Fruit fly (Drosophila melanogaster) whole organism, adult: ENCODE measurements around the gene Hel25E.

Experiments used
- CG11617 ChIP-seq: fragments of 200-800 bp; sonication (Bioruptor generic); optimal IDR thresholded peaks from 2 replicates; lab custom pipeline; 2017; ENCODE audit warnings: mild to moderate bottlenecking, missing biosample characterization, missing genetic modification reagents, missing genetic modification characterization
- CG12768 ChIP-seq: fragments of 200-800 bp; sonication (Bioruptor generic); optimal IDR thresholded peaks from 2 replicates; lab custom pipeline; 2017; ENCODE audit warnings: missing biosample characterization, missing genetic modification characterization, mild to moderate bottlenecking, moderate library complexity, missing genetic modification reagents
- CG14711 ChIP-seq: fragments of 200-800 bp; sonication (Bioruptor generic); optimal IDR thresholded peaks from 2 replicates; lab custom pipeline; 2018; ENCODE audit warnings: missing biosample characterization, mild to moderate bottlenecking, missing genetic modification characterization, moderate library complexity
- CG1620 ChIP-seq: fragments of 200-800 bp; sonication (Bioruptor generic); optimal IDR thresholded peaks from 2 replicates; lab custom pipeline; 2016; ENCODE audit warnings: missing biosample characterization, missing genetic modification characterization
- CG33017 ChIP-seq: fragments of 200-800 bp; sonication (Bioruptor generic); optimal IDR thresholded peaks from 2 replicates; lab custom pipeline; 2018; ENCODE audit warnings: missing biosample characterization, mild to moderate bottlenecking, missing genetic modification characterization, moderate library complexity
- CG5204 ChIP-seq: fragments of 200-800 bp; sonication (Bioruptor generic); optimal IDR thresholded peaks from 2 replicates; lab custom pipeline; 2016; ENCODE audit warnings: missing biosample characterization, missing genetic modification characterization
- CG7045 ChIP-seq: fragments of 200-800 bp; sonication (Bioruptor generic); optimal IDR thresholded peaks from 2 replicates; lab custom pipeline; 2017; ENCODE audit warnings: missing biosample characterization, mild to moderate bottlenecking, missing genetic modification characterization
- CG7101 ChIP-seq: fragments of 200-800 bp; sonication (Bioruptor generic); optimal IDR thresholded peaks from 2 replicates; lab custom pipeline; 2018; ENCODE audit warnings: missing biosample characterization, mild to moderate bottlenecking, missing genetic modification characterization, moderate library complexity
- Clk ChIP-seq: fragments of 200-800 bp; sonication (Bioruptor generic); optimal IDR thresholded peaks from 2 replicates; lab custom pipeline; 2017; ENCODE audit warnings: missing biosample characterization, missing genetic modification characterization
- Crg-1 ChIP-seq: fragments of 200-800 bp; sonication (Bioruptor generic); optimal IDR thresholded peaks from 2 replicates; lab custom pipeline; 2016; ENCODE audit warnings: missing biosample characterization, missing genetic modification characterization
- Hr96 ChIP-seq: fragments of 200-800 bp; sonication (Bioruptor generic); optimal IDR thresholded peaks from 2 replicates; lab custom pipeline; 2016; ENCODE audit warnings: missing biosample characterization, missing genetic modification characterization
- Mnt ChIP-seq: fragments of 200-800 bp; sonication (Bioruptor generic); optimal IDR thresholded peaks from 2 replicates; lab custom pipeline; 2016; ENCODE audit warnings: missing biosample characterization, mild to moderate bottlenecking, missing genetic modification characterization
- bab1 ChIP-seq: fragments of 200-800 bp; sonication (Bioruptor generic); optimal IDR thresholded peaks from 3 replicates; lab custom pipeline; 2019; ENCODE audit warnings: missing biosample characterization, mild to moderate bottlenecking, missing genetic modification characterization, moderate library complexity
- cic ChIP-seq: fragments of 200-800 bp; sonication (Bioruptor generic); optimal IDR thresholded peaks from 2 replicates; lab custom pipeline; 2017; ENCODE audit warnings: missing biosample characterization, mild to moderate bottlenecking, missing genetic modification characterization, moderate library complexity
- cnc ChIP-seq, 2 experiments: fragments of >200 bp; optimal IDR thresholded peaks; 2 replicates each; lab custom pipeline; 2017
- kay ChIP-seq: fragments of 200-800 bp; sonication (Bioruptor generic); peaks from one replicate; lab custom pipeline; 2016; ENCODE audit warnings: missing biosample characterization, missing genetic modification characterization, borderline replicate concordance
- ovo ChIP-seq: fragments of 200-800 bp; sonication (Bioruptor generic); optimal IDR thresholded peaks from 2 replicates; lab custom pipeline; 2016; ENCODE audit warnings: missing biosample characterization, missing genetic modification characterization
- pad ChIP-seq: fragments of 200-800 bp; sonication (Bioruptor generic); optimal IDR thresholded peaks from 3 replicates; lab custom pipeline; 2017; ENCODE audit warnings: missing biosample characterization, missing genetic modification characterization, mild to moderate bottlenecking, moderate library complexity, missing genetic modification reagents
- tj ChIP-seq: fragments of 200-800 bp; sonication (Bioruptor generic); optimal IDR thresholded peaks from 3 replicates; lab custom pipeline; 2017; ENCODE audit warnings: missing biosample characterization, mild to moderate bottlenecking, missing genetic modification characterization, moderate library complexity
- toe ChIP-seq: fragments of 200-800 bp; sonication (Bioruptor generic); optimal IDR thresholded peaks from 2 replicates; lab custom pipeline; 2016; ENCODE audit warnings: missing biosample characterization, missing genetic modification characterization

Hel25E gene

DNA sequence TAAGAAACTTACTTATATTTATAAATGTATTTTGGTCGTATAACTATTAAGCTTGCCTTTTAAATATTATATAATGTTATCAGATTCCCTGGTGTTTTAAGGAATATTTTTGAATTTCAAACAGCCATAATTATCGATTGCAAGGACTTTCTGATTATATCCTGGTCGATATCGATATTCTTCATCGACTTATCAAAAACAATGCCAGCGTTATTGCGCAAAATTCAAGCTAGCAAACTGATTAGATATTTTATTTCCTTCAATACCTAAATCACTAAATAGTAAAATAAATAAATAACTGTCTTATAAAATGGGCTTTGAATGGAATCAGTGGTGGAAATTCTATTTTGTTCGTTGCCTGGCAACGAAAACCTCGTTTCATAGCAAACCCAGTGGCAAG, 24.7 kb downstream of the Hel25E start, which contains the start of gene CG14020:
Gene CG14020 (plus strand): TSS at position 345 of the 400 bp plus-strand sequence.
- TF ChIP-seq Clk (no peak), ovo (no peak), CG11617 (GFP tag; lab: Kevin White, UChicago) (no peak), CG12768 (GFP tag; lab: Kevin White, UChicago) (no peak), CG14711 (tag; lab: Kevin White, UChicago) (no peak), CG5204 (GFP tag; lab: Kevin White, UChicago) (no peak), CG1620 (no peak), toe (no peak), CG7101 (tag; lab: Kevin White, UChicago) (no peak), bab1 (GFP tag; lab: Kevin White, UChicago) (no peak), Hr96 (GFP tag; lab: Kevin White, UChicago) (no peak), tj (GFP tag; lab: Kevin White, UChicago) (no peak), Crg-1 (GFP tag; lab: Kevin White, UChicago) (no peak), pad (GFP tag; lab: Kevin White, UChicago) (no peak), CG7045 (no peak), cic (GFP tag; lab: Kevin White, UChicago) (no peak), Mnt (GFP tag; lab: Kevin White, UChicago) (no peak)

DNA sequence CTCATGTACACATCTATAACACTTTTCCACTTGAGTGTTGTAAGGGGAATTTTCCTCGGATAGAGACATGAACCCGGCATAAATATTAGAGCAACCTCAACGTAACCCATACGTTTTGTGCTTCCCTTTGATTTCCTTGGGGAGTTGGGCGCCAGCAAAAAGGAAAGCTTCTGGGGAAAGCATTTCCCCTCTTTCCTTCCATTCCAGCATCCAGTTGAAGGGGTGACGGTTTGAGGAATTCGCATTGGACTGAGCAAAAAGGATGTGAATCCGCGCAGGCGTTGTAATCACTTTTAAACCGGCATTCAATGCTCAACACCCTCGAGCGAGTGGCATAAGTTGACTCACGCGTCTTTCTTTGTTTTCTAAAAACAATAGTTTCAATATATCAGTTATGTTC, 27.2 kb downstream of the Hel25E start:
- TF ChIP-seq Clk (no peak), CG1620 (no peak), toe (no peak), CG33017 (tag; lab: Kevin White, UChicago) (no peak), CG5204 (GFP tag; lab: Kevin White, UChicago) (no peak)

DNA sequence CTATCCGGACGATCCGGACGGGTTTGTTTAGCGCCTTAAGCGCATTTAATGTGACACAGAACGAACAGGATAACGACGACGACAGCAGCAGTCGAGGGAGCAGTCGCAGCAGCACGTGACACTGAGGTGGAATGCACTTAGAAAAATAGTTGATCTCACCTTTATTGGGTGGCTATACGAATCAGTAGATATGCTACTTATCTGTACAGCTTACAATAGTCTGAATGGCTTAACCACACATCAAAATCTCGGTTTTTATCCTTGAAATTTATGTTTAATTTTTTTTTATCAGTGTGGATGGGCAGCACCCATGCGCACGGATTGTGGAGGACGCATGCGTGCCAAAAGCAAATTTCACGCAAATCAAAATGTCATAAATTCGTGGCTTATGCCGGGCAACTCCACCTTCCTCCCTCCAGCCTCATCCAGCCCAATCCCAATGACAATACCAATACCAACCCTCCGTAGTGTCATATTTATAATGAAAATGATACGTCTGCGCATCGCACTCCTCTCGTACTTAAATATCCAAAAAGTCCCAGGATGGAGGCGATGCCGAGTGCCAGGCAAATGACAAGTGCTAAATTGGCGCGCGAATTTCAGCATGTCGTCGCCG, 34.2 kb downstream of the Hel25E start:
- TF ChIP-seq CG11617 (GFP tag; lab: Kevin White, UChicago) (no peak), ovo (no peak), CG7101 (tag; lab: Kevin White, UChicago) (no peak), bab1 (GFP tag; lab: Kevin White, UChicago) (no peak), pad (GFP tag; lab: Kevin White, UChicago) (no peak), Mnt (GFP tag; lab: Kevin White, UChicago) (no peak), CG5204 (GFP tag; lab: Kevin White, UChicago) (no peak), CG14711 (tag; lab: Kevin White, UChicago) (no peak), CG33017 (tag; lab: Kevin White, UChicago) (no peak), CG7045 (no peak), Hr96 (GFP tag; lab: Kevin White, UChicago) (no peak)

DNA sequence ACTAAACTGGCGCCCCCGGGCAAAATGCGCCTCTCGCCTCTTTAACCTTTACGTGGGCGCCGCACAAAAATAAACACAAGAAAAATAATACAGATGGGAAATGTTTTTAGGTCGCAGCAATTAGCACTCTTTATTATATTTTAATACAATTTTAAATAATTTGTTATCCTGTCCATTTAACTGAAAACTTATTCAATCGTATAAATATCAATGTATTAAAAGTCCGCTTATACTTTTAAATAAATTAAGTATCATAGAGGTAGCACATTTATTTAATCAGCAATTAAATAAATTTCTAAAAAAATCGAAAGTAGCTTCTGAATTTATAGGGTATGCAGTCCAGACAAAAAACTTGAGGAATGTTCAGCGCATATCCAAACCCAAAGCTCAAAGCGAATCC, 35.0 kb downstream of the Hel25E start:
- no peak for TF ChIP-seq ovo
- no peak for TF ChIP-seq toe
- no peak for TF ChIP-seq tj (GFP tag; lab: Kevin White, UChicago)
- TF ChIP-seq CG1620, result no peak
- no peak for TF ChIP-seq CG11617 (GFP tag; lab: Kevin White, UChicago)
- no peak for TF ChIP-seq CG12768 (GFP tag; lab: Kevin White, UChicago)
- TF ChIP-seq pad (GFP tag; lab: Kevin White, UChicago), result no peak
- TF ChIP-seq CG33017 (tag; lab: Kevin White, UChicago), result no peak
- TF ChIP-seq CG7101 (tag; lab: Kevin White, UChicago), result no peak
- TF ChIP-seq CG5204 (GFP tag; lab: Kevin White, UChicago), result no peak
- TF ChIP-seq Clk, result no peak
- no peak for TF ChIP-seq Hr96 (GFP tag; lab: Kevin White, UChicago)
- no peak for TF ChIP-seq kay
- no peak for TF ChIP-seq CG14711 (tag; lab: Kevin White, UChicago)
- TF ChIP-seq cic (GFP tag; lab: Kevin White, UChicago), result no peak
- no peak for TF ChIP-seq Mnt (GFP tag; lab: Kevin White, UChicago)
- TF ChIP-seq Crg-1 (GFP tag; lab: Kevin White, UChicago), result no peak
- no peak for TF ChIP-seq cnc (optimal IDR thresholded peaks at IDR 0.05; lab: Kevin White, UChicago)
- TF ChIP-seq CG7045, result no peak

DNA sequence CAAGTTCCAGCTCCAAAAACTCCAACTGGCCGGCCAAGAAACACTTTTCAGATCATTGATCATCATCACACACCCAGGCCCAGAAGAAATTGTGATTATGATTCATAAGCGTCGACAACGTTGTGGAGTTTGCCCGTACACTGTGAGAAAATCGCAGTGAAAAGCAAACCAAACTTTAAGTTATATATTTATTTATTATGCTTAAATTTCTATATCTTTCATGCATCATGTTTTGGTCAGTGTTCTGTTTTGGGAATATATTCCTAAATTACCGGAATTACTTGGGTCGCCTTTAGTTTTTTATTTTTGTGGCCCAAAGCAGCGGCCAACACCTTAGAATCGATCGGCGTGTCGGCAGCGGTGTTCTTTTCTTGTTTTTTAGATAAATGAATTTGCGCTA, 37.0 kb downstream of the Hel25E start:
- TF ChIP-seq cnc (optimal IDR thresholded peaks at IDR 0.05; lab: Kevin White, UChicago) (no peak), CG5204 (GFP tag; lab: Kevin White, UChicago) (no peak), CG14711 (tag; lab: Kevin White, UChicago) (no peak), Hr96 (GFP tag; lab: Kevin White, UChicago) (no peak), Crg-1 (GFP tag; lab: Kevin White, UChicago) (no peak), CG11617 (GFP tag; lab: Kevin White, UChicago) (no peak), tj (GFP tag; lab: Kevin White, UChicago) (no peak), bab1 (GFP tag; lab: Kevin White, UChicago) (no peak), pad (GFP tag; lab: Kevin White, UChicago) (no peak), kay (no peak), Mnt (GFP tag; lab: Kevin White, UChicago) (no peak)

DNA sequence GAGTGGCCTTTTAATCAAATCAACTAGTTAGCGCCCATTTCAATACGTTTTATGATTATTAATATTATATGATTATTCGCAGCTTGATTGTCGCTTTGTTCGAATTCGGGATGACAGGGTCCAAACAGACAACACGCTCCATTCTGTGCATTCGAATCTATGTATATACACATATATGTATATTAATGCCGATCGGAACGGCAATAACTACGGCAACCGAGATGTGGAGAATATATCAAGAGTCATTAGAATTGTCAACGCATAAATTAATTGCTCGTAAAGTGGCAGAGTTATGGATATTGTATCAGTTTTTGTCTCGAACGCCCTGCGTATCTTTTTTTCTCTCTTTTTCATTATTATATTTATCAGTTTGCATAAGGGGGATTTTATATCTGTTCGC, 39.2 kb downstream of the Hel25E start:
- TF ChIP-seq Crg-1 (GFP tag; lab: Kevin White, UChicago) (no peak), CG5204 (GFP tag; lab: Kevin White, UChicago) (no peak), CG7101 (tag; lab: Kevin White, UChicago) (no peak), bab1 (GFP tag; lab: Kevin White, UChicago) (no peak), pad (GFP tag; lab: Kevin White, UChicago) (no peak), Hr96 (GFP tag; lab: Kevin White, UChicago) (no peak), CG12768 (GFP tag; lab: Kevin White, UChicago) (no peak), cic (GFP tag; lab: Kevin White, UChicago) (no peak), cnc (optimal IDR thresholded peaks at IDR 0.05; lab: Kevin White, UChicago) (no peak), ovo (no peak), Clk (no peak), CG7045 (no peak), CG33017 (tag; lab: Kevin White, UChicago) (no peak), CG14711 (tag; lab: Kevin White, UChicago) (no peak), tj (GFP tag; lab: Kevin White, UChicago) (no peak), Mnt (GFP tag; lab: Kevin White, UChicago) (no peak), toe (no peak)
